Worm (Caenorhabditis elegans) whole organism, L1 larva: ENCODE measurements around the gene F16G10.13.

Source experiments
- C16A3.4 ChIP-seq: fragments of 150-350 bp; optimal IDR thresholded peaks from 2 replicates; lab custom pipeline; 2014; ENCODE audit warnings: missing biosample characterization, missing genetic modification characterization
- C34B4.2 ChIP-seq: sonication (generic microtip); optimal IDR thresholded peaks from 2 replicates; lab custom pipeline; 2017; ENCODE audit warnings: mild to moderate bottlenecking, missing genetic modification characterization, missing compliant biosample characterization
- Y116A8C.19 ChIP-seq: sonication (generic microtip); optimal IDR thresholded peaks from 2 replicates; lab custom pipeline; 2016; ENCODE audit warnings: missing compliant biosample characterization, missing genetic modification characterization, borderline replicate concordance
- alr-1 ChIP-seq: fragments of 200-800 bp; sonication (Bioruptor generic); optimal IDR thresholded peaks from 2 replicates; lab custom pipeline; 2018; ENCODE audit warnings: borderline replicate concordance, mild to moderate bottlenecking, missing genetic modification characterization, missing compliant biosample characterization
- ama-1 ChIP-seq: fragments of 150-350 bp; optimal IDR thresholded peaks from 2 replicates; lab custom pipeline; 2014
- ceh-63 ChIP-seq: fragments of 200-800 bp; sonication (Bioruptor generic); optimal IDR thresholded peaks from 2 replicates; lab custom pipeline; 2018; ENCODE audit warnings: mild to moderate bottlenecking, missing genetic modification characterization, missing compliant biosample characterization
- ceh-8 ChIP-seq: fragments of 200-800 bp; sonication (Bioruptor generic); optimal IDR thresholded peaks from 2 replicates; lab custom pipeline; 2018; ENCODE audit warnings: mild to moderate bottlenecking, missing genetic modification characterization, moderate library complexity, missing compliant biosample characterization
- ceh-82 ChIP-seq, 3 experiments: fragments of 150-350 bp in 1 of 3; sonication (generic microtip) in 2 of 3; optimal IDR thresholded peaks; 2 replicates each; lab custom pipeline; 2014 to 2017; ENCODE audit warnings: missing biosample characterization in 3 of 3, missing genetic modification characterization in 3 of 3
- ceh-90 ChIP-seq: sonication (generic microtip); optimal IDR thresholded peaks from 2 replicates; lab custom pipeline; 2016; ENCODE audit warnings: missing genetic modification characterization, missing compliant biosample characterization
- dpl-1 ChIP-seq, 3 experiments: fragments of 150-350 bp in 2 of 3; sonication (generic microtip) in 1 of 3; optimal IDR thresholded peaks; 2 replicates each; lab custom pipeline; 2014 to 2017; ENCODE audit warnings: missing biosample characterization in 3 of 3, missing genetic modification characterization in 3 of 3, missing genetic modification reagents in 3 of 3
- efl-3 ChIP-seq: fragments of 200-800 bp; sonication (Bioruptor generic); optimal IDR thresholded peaks from 2 replicates; lab custom pipeline; 2018; ENCODE audit warnings: mild to moderate bottlenecking, missing genetic modification characterization, missing compliant biosample characterization
- elt-3 ChIP-seq, 6 experiments: fragments of 150-350 bp in 1 of 6; sonication (generic microtip); optimal IDR thresholded peaks; 2 replicates each; lab custom pipeline; 2017 to 2018; ENCODE audit warnings: missing biosample characterization in 6 of 6, missing genetic modification characterization in 6 of 6, inconsistent platforms in 1 of 6
- ets-5 ChIP-seq: fragments of 200-800 bp; sonication (Bioruptor generic); IDR thresholded peaks from 2 replicates; pipeline ENCODE4 v1.3.6; 2022; ENCODE audit warnings: missing genetic modification characterization, missing compliant biosample characterization
- fkh-4 ChIP-seq: sonication (generic microtip); optimal IDR thresholded peaks from 2 replicates; lab custom pipeline; 2016; ENCODE audit warnings: missing compliant biosample characterization, missing genetic modification characterization, borderline replicate concordance
- fkh-8 ChIP-seq: sonication (generic microtip); optimal IDR thresholded peaks from 2 replicates; lab custom pipeline; 2016; ENCODE audit warnings: mild to moderate bottlenecking, missing genetic modification characterization, missing compliant biosample characterization
- hpl-2 ChIP-seq: fragments of 150-350 bp; optimal IDR thresholded peaks from 2 replicates; lab custom pipeline; 2014; ENCODE audit warnings: missing biosample characterization, missing genetic modification reagents, missing genetic modification characterization
- irx-1 ChIP-seq: sonication (generic microtip); optimal IDR thresholded peaks from 2 replicates; lab custom pipeline; 2016; ENCODE audit warnings: missing genetic modification characterization, missing compliant biosample characterization
- isw-1 ChIP-seq: fragments of 200-800 bp; sonication (Bioruptor generic); IDR thresholded peaks from 2 replicates; pipeline ENCODE4 v1.3.6; 2022; ENCODE audit warnings: missing genetic modification characterization, missing compliant biosample characterization
- lin-13 ChIP-seq: fragments of 150-350 bp; optimal IDR thresholded peaks from 2 replicates; lab custom pipeline; 2014; ENCODE audit warnings: missing biosample characterization, missing genetic modification reagents, missing genetic modification characterization
- mab-9 ChIP-seq: fragments of 200-800 bp; sonication (Bioruptor generic); IDR thresholded peaks from 2 replicates; pipeline ENCODE4 v1.3.6; 2022; ENCODE audit warnings: missing genetic modification reagents, missing genetic modification characterization, missing compliant biosample characterization
- mdl-1 ChIP-seq, 2 experiments: fragments of 150-350 bp; optimal IDR thresholded peaks; 2 replicates each; lab custom pipeline; 2014 to 2017; ENCODE audit warnings: missing biosample characterization in 2 of 2, missing genetic modification characterization in 2 of 2, inconsistent platforms in 1 of 2
- nhr-11 ChIP-seq: fragments of 150-350 bp; optimal IDR thresholded peaks from 2 replicates; lab custom pipeline; 2014; ENCODE audit warnings: missing biosample characterization, missing genetic modification characterization
- nhr-19 ChIP-seq: fragments of 200-800 bp; sonication (Bioruptor generic); conservative IDR thresholded peaks from 2 replicates; pipeline ENCODE4 v1.3.6; 2022; ENCODE audit warnings: missing genetic modification characterization, missing compliant biosample characterization
- nhr-20 ChIP-seq: sonication (generic microtip); optimal IDR thresholded peaks from 2 replicates; lab custom pipeline; 2016; ENCODE audit warnings: mild to moderate bottlenecking, missing genetic modification characterization, missing compliant biosample characterization
- nhr-237 ChIP-seq: fragments of 150-350 bp; optimal IDR thresholded peaks from 2 replicates; lab custom pipeline; 2014; ENCODE audit warnings: missing biosample characterization, missing genetic modification characterization
- nhr-28 ChIP-seq: fragments of 150-350 bp; optimal IDR thresholded peaks from 2 replicates; lab custom pipeline; 2014; ENCODE audit warnings: missing biosample characterization, missing genetic modification characterization
- nhr-84 ChIP-seq: sonication (generic microtip); optimal IDR thresholded peaks from 2 replicates; lab custom pipeline; 2017; ENCODE audit warnings: missing biosample characterization, missing genetic modification characterization
- nhr-90 ChIP-seq: sonication (generic microtip); optimal IDR thresholded peaks from 2 replicates; lab custom pipeline; 2016; ENCODE audit warnings: mild to moderate bottlenecking, missing genetic modification characterization, missing compliant biosample characterization; ENCODE audit not compliant: poor library complexity
- pag-3 ChIP-seq: sonication (generic microtip); optimal IDR thresholded peaks from 2 replicates; lab custom pipeline; 2017; ENCODE audit warnings: missing genetic modification characterization, mild to moderate bottlenecking, missing compliant biosample characterization, antibody characterized with exemption, borderline replicate concordance; ENCODE audit not compliant: insufficient read depth
- sox-4 ChIP-seq: sonication (generic microtip); optimal IDR thresholded peaks from 2 replicates; lab custom pipeline; 2016; ENCODE audit warnings: missing genetic modification characterization, missing compliant biosample characterization
- sptf-1 ChIP-seq: fragments of 150-350 bp; optimal IDR thresholded peaks from 2 replicates; lab custom pipeline; 2014; ENCODE audit warnings: missing biosample characterization, missing genetic modification characterization
- sup-37 ChIP-seq: fragments of 200-800 bp; sonication (Bioruptor generic); optimal IDR thresholded peaks from 2 replicates; lab custom pipeline; 2018; ENCODE audit warnings: mild to moderate bottlenecking, missing genetic modification characterization, missing compliant biosample characterization
- tbx-2 ChIP-seq: sonication (generic microtip); optimal IDR thresholded peaks from 2 replicates; lab custom pipeline; 2016; ENCODE audit warnings: missing genetic modification characterization, missing compliant biosample characterization
- unc-130 ChIP-seq: fragments of 150-350 bp; optimal IDR thresholded peaks from 2 replicates; lab custom pipeline; 2017; ENCODE audit warnings: missing biosample characterization, missing genetic modification characterization, inconsistent platforms
- unc-30 ChIP-seq: sonication (generic microtip); optimal IDR thresholded peaks from 2 replicates; lab custom pipeline; 2017; ENCODE audit warnings: missing biosample characterization, missing genetic modification characterization
- unc-62 ChIP-seq: fragments of 150-350 bp; optimal IDR thresholded peaks from 2 replicates; lab custom pipeline; 2014; ENCODE audit warnings: missing biosample characterization, missing genetic modification reagents, missing genetic modification characterization
- unc-86 ChIP-seq: sonication (generic microtip); optimal IDR thresholded peaks from 2 replicates; lab custom pipeline; 2016; ENCODE audit warnings: missing genetic modification characterization, missing compliant biosample characterization
- unc-98 ChIP-seq: fragments of 200-800 bp; sonication (Bioruptor generic); IDR thresholded peaks from 2 replicates; pipeline ENCODE4 v1.3.6; 2022; ENCODE audit warnings: missing genetic modification characterization, missing compliant biosample characterization
- vab-15 ChIP-seq: sonication (generic microtip); optimal IDR thresholded peaks from 2 replicates; lab custom pipeline; 2017; ENCODE audit warnings: missing genotype, mild to moderate bottlenecking, missing genetic modification characterization, missing compliant biosample characterization
- zag-1 ChIP-seq: fragments of 150-350 bp; optimal IDR thresholded peaks from 2 replicates; lab custom pipeline; 2014; ENCODE audit warnings: missing biosample characterization, missing genetic modification characterization
- ztf-4 ChIP-seq: fragments of 150-350 bp; optimal IDR thresholded peaks from 2 replicates; lab custom pipeline; 2014; ENCODE audit warnings: missing biosample characterization, missing genetic modification characterization

The F16G10.13 gene

ce11 chrII:2398884-2399283, 3.1 kb upstream of the F16G10.13 start, which contains the start of gene F16G10.14:
TSS of gene F16G10.14 (minus strand) at chrII:2398984.
- no peak for TF ChIP-seq vab-15 (tag; lab: Kevin White, UChicago)
- no peak for TF ChIP-seq efl-3 (GFP tag; lab: Kevin White, UChicago)
- no peak for TF ChIP-seq mdl-1 (tag; optimal IDR thresholded peaks at IDR 0.05; lab: Kevin White, UChicago)
- no peak for TF ChIP-seq alr-1 (tag; lab: Kevin White, UChicago)
- TF ChIP-seq dpl-1 (GFP tag; optimal IDR thresholded peaks at IDR 0.05; lab: Kevin White, UChicago): no peak
- no peak for TF ChIP-seq sox-4 (tag; lab: Kevin White, UChicago)
- TF ChIP-seq nhr-237: no peak

DNA sequence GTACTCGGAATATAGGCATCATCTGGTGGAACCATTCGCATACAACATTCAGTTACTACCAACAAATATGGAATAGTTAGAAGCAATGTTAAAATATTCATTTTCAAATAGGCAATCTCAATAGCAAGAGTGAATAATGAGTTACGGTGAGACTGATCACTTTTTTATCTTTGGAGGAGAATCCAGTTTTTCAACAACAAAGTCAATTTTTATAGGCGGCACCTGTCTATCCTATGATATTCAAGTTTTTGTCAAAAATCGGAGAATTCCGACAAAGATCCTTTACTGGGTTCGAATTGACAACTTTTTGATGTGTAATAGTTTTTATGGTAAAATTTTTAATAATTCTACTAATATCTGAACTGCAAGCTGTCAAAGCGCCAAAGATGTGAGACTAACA, 1.9 kb downstream of the F16G10.13 start, which contains the start of gene F16G10.11:
F16G10.11 (minus strand) TSS at position 101 of the 400 bp plus-strand sequence.
- TF ChIP-seq Y116A8C.19: no peak
- no peak for TF ChIP-seq nhr-84 (tag; lab: Kevin White, UChicago)
- no peak for TF ChIP-seq fkh-4 (tag; lab: Kevin White, UChicago)
- TF ChIP-seq unc-130: no peak
- TF ChIP-seq mdl-1 (tag; optimal IDR thresholded peaks at IDR 0.05; lab: Kevin White, UChicago): no peak
- no peak for TF ChIP-seq hpl-2 (GFP tag; lab: Kevin White, UChicago)
- TF ChIP-seq ztf-4 (tag; lab: Kevin White, UChicago): no peak
- TF ChIP-seq unc-86 (tag; lab: Kevin White, UChicago): no peak
- TF ChIP-seq ets-5 (GFP tag; lab: Robert Waterston, UW): no peak
- TF ChIP-seq zag-1 (tag; lab: Kevin White, UChicago): no peak
- TF ChIP-seq ceh-90: no peak
- TF ChIP-seq unc-62: no peak
- no peak for TF ChIP-seq mab-9 (GFP tag; lab: Robert Waterston, UW)
- no peak for TF ChIP-seq ceh-63 (GFP tag; lab: Kevin White, UChicago)
- no peak for TF ChIP-seq C34B4.2 (tag; lab: Kevin White, UChicago)

DNA sequence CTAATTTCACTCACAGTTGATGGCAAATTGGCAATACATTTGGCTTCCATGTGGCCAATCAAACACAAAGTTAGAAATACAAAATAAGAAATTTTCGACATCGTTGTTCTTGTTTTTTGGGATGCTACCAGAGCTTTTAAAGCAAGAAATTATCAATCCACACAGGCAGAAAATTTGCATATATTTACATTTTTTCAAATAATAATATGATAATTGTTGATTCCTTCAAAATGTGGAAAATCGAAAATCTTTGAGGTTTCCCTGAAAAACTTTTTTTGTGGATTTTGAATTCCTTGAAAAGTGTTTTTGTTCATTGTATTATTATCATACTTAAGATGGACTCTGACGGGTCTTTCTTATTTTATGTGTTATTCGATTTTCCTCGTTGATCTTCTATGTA, 4.9 kb downstream of the F16G10.13 start, which contains the start of gene F16G10.10:
F16G10.10 (minus strand) TSS at position 101 of the 400 bp plus-strand sequence.
- TF ChIP-seq fkh-8 (no peak), irx-1 (tag; lab: Kevin White, UChicago) (no peak), nhr-84 (tag; lab: Kevin White, UChicago) (no peak), nhr-19 (GFP tag; lab: Robert Waterston, UW) (no peak), nhr-20 (tag; lab: Kevin White, UChicago) (no peak), C16A3.4 (tag; lab: Kevin White, UChicago) (no peak), unc-98 (GFP tag; lab: Robert Waterston, UW) (no peak), lin-13 (GFP tag; lab: Kevin White, UChicago) (no peak), nhr-28 (no peak), zag-1 (tag; lab: Kevin White, UChicago) (no peak)

DNA sequence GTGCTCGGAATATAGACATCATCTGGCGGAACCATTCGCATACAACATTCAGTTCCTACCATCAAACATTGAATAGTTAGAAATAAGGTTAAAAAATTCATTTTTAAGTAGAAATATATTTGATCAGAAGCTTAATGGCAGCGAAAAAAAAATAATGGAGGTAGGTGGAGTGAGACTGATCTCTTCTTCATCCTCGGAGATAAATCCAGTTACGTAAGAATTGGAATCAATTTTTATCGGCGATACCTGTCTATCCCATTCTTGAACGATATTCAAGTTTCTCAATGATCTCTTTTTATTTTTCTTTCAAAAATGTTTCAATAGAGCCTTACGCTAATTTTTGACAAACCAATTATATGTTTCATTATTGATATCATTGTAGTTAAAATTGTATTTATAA, 10.3 kb downstream of the F16G10.13 start, which contains the start of gene F16G10.9:
F16G10.9 (minus strand) TSS at position 101 of the 400 bp plus-strand sequence.
- TF ChIP-seq elt-3 (tag; optimal IDR thresholded peaks at IDR 0.05; lab: Kevin White, UChicago) (no peak), sptf-1 (no peak), ceh-63 (GFP tag; lab: Kevin White, UChicago) (no peak), vab-15 (tag; lab: Kevin White, UChicago) (no peak), tbx-2 (tag; lab: Kevin White, UChicago) (no peak), pag-3 (tag; lab: Kevin White, UChicago) (no peak), isw-1 (no peak), C16A3.4 (tag; lab: Kevin White, UChicago) (no peak), nhr-28 (no peak), fkh-4 (tag; lab: Kevin White, UChicago) (no peak), ceh-8 (no peak), ceh-82 (tag; optimal IDR thresholded peaks at IDR 0.05; lab: Kevin White, UChicago) (no peak), fkh-8 (no peak), unc-30 (tag; lab: Kevin White, UChicago) (no peak), dpl-1 (GFP tag; optimal IDR thresholded peaks at IDR 0.05; lab: Kevin White, UChicago) (no peak), nhr-90 (tag; lab: Kevin White, UChicago) (no peak), ama-1 (no peak), sup-37 (GFP tag; lab: Kevin White, UChicago) (no peak), nhr-11 (no peak), nhr-237 (no peak)
